Worm (Caenorhabditis elegans): ENCODE data around the gene nhr-121.

ce11 chrIII:2423638-2424037 lies 31.0 kb downstream of the nhr-121 start:
- TF ChIP-seq F13C5.2 (tag; optimal IDR thresholded peaks at IDR 0.05), result no peak
- TF ChIP-seq tbx-37 (GFP tag; conservative IDR thresholded peaks at IDR 0.05), result no peak
- TF ChIP-seq pes-1 (GFP tag; IDR thresholded peaks at IDR 0.05), result no peak
- TF ChIP-seq flt-1 (GFP tag; IDR thresholded peaks at IDR 0.05), result no peak
- TF ChIP-seq hnd-1 (tag; optimal IDR thresholded peaks at IDR 0.05), result no peak
- no peak for TF ChIP-seq hmg-4 (GFP tag; optimal IDR thresholded peaks at IDR 0.05)
- TF ChIP-seq aly-1 (tag; optimal IDR thresholded peaks at IDR 0.05), result no peak
- no peak for TF ChIP-seq tra-4 (tag; optimal IDR thresholded peaks at IDR 0.05)
- TF ChIP-seq ets-7 (tag; optimal IDR thresholded peaks at IDR 0.05), result no peak
- TF ChIP-seq ama-1 (optimal IDR thresholded peaks at IDR 0.05), result no peak
- TF ChIP-seq ceh-13 (GFP tag; optimal IDR thresholded peaks at IDR 0.05), result no peak
- TF ChIP-seq ceh-36 (tag; optimal IDR thresholded peaks at IDR 0.05), result no peak
- no peak for TF ChIP-seq hmbx-1 (tag; optimal IDR thresholded peaks at IDR 0.05)
- no peak for TF ChIP-seq B0310.2 (tag; optimal IDR thresholded peaks at IDR 0.05)
